Fruit fly (Drosophila melanogaster) whole organism, embryonic: Measurements from ENCODE around the gene Npc2f.

Experiments used
- CG11504 ChIP-seq: fragments of 200-800 bp; sonication (Bioruptor generic); optimal IDR thresholded peaks from 3 replicates; lab custom pipeline; 2019; ENCODE audit warnings: missing biosample characterization, mild to moderate bottlenecking, missing genetic modification characterization, moderate library complexity
- CG11723 ChIP-seq: fragments of 200-800 bp; sonication (Bioruptor generic); optimal IDR thresholded peaks from 2 replicates; lab custom pipeline; 2017; ENCODE audit warnings: missing biosample characterization, mild to moderate bottlenecking, missing genetic modification characterization
- CG1233 ChIP-seq: fragments of 200-800 bp; sonication (Bioruptor generic); optimal IDR thresholded peaks from 4 replicates; lab custom pipeline; 2018; ENCODE audit warnings: missing biosample characterization, mild to moderate bottlenecking, missing genetic modification characterization
- CG15269 ChIP-seq: fragments of 200-800 bp; sonication (Bioruptor generic); optimal IDR thresholded peaks from 2 replicates; lab custom pipeline; 2018; ENCODE audit warnings: missing biosample characterization, mild to moderate bottlenecking, missing genetic modification characterization, moderate library complexity
- CG1603 ChIP-seq: fragments of 200-800 bp; sonication (Bioruptor generic); optimal IDR thresholded peaks from 2 replicates; lab custom pipeline; 2019; ENCODE audit warnings: missing biosample characterization, mild to moderate bottlenecking, missing genetic modification characterization, moderate library complexity
- CG17186 ChIP-seq: fragments of 200-800 bp; sonication (Bioruptor generic); optimal IDR thresholded peaks from 3 replicates; lab custom pipeline; 2017; ENCODE audit warnings: missing biosample characterization, missing genetic modification reagents, missing genetic modification characterization
- CG17359 ChIP-seq: fragments of 200-800 bp; sonication (Bioruptor generic); optimal IDR thresholded peaks from 3 replicates; lab custom pipeline; 2018; ENCODE audit warnings: missing biosample characterization, mild to moderate bottlenecking, missing genetic modification characterization, moderate library complexity
- CG17829 ChIP-seq: fragments of 200-800 bp; optimal IDR thresholded peaks from 2 replicates; lab custom pipeline; 2019; ENCODE audit warnings: missing biosample characterization, mild to moderate bottlenecking, missing genetic modification characterization, moderate library complexity
- CG18262 ChIP-seq: fragments of 200-800 bp; optimal IDR thresholded peaks from 3 replicates; lab custom pipeline; 2019; ENCODE audit warnings: missing biosample characterization, mild to moderate bottlenecking, missing genetic modification characterization, moderate library complexity
- CG18599 ChIP-seq: fragments of 200-800 bp; sonication (Bioruptor generic); optimal IDR thresholded peaks from 3 replicates; lab custom pipeline; 2017; ENCODE audit warnings: missing biosample characterization, missing genetic modification characterization, mild to moderate bottlenecking, moderate library complexity, missing genetic modification reagents
- CG2678 ChIP-seq: fragments of 200-800 bp; sonication (Bioruptor generic); optimal IDR thresholded peaks from 3 replicates; lab custom pipeline; 2019; ENCODE audit warnings: missing biosample characterization, mild to moderate bottlenecking, missing genetic modification characterization, moderate library complexity
- CG3281 ChIP-seq: fragments of 200-800 bp; sonication (Bioruptor generic); optimal IDR thresholded peaks from 3 replicates; lab custom pipeline; 2017; ENCODE audit warnings: missing biosample characterization, mild to moderate bottlenecking, missing genetic modification characterization
- CG33213 ChIP-seq: fragments of 200-800 bp; sonication (Bioruptor generic); optimal IDR thresholded peaks from 3 replicates; lab custom pipeline; 2016; ENCODE audit warnings: missing biosample characterization, missing genetic modification characterization
- CG3995 ChIP-seq: fragments of 200-800 bp; sonication (Bioruptor generic); optimal IDR thresholded peaks from 3 replicates; lab custom pipeline; 2016; ENCODE audit warnings: missing biosample characterization, missing genetic modification characterization
- CG43689 ChIP-seq: fragments of 200-800 bp; sonication (Bioruptor generic); IDR thresholded peaks from 2 replicates; pipeline ENCODE4 v1.3.6; 2022; ENCODE audit warnings: missing biosample characterization, missing genetic modification characterization
- CG4424 ChIP-seq: fragments of 200-800 bp; sonication (Bioruptor generic); optimal IDR thresholded peaks from 3 replicates; lab custom pipeline; 2016; ENCODE audit warnings: missing biosample characterization, missing genetic modification characterization
- CG5180 ChIP-seq: fragments of 200-800 bp; sonication (Bioruptor generic); optimal IDR thresholded peaks from 3 replicates; lab custom pipeline; 2017; ENCODE audit warnings: missing biosample characterization, missing genetic modification characterization, mild to moderate bottlenecking, moderate library complexity, missing genetic modification reagents
- CG6654 ChIP-seq: fragments of 200-800 bp; sonication (Bioruptor generic); optimal IDR thresholded peaks from 2 replicates; lab custom pipeline; 2017; ENCODE audit warnings: missing biosample characterization, mild to moderate bottlenecking, missing genetic modification characterization
- CG6765 ChIP-seq: fragments of 200-800 bp; sonication (Bioruptor generic); optimal IDR thresholded peaks from 3 replicates; lab custom pipeline; 2017; ENCODE audit warnings: missing biosample characterization, mild to moderate bottlenecking, missing genetic modification characterization
- CG7963 ChIP-seq: fragments of 200-800 bp; sonication (Bioruptor generic); IDR thresholded peaks from 3 replicates; pipeline ENCODE4 v1.3.6; 2022; ENCODE audit warnings: missing biosample characterization, missing genetic modification characterization; ENCODE audit not compliant: partially characterized antibody
- CG8290 ChIP-seq, 3 experiments: fragments of 200-800 bp; sonication (Bioruptor generic); optimal IDR thresholded peaks; 2 replicates each; lab custom pipeline; 2016 to 2019; ENCODE audit warnings: missing biosample characterization in 3 of 3, missing genetic modification characterization in 3 of 3, mild to moderate bottlenecking in 2 of 3, moderate library complexity in 1 of 3
- CrebB ChIP-seq: fragments of 200-800 bp; sonication (Bioruptor generic); optimal IDR thresholded peaks from 3 replicates; lab custom pipeline; 2018; ENCODE audit warnings: missing biosample characterization, mild to moderate bottlenecking, missing genetic modification characterization
- D19A ChIP-seq: fragments of 200-800 bp; optimal IDR thresholded peaks from 3 replicates; lab custom pipeline; 2019; ENCODE audit warnings: missing biosample characterization, mild to moderate bottlenecking, missing genetic modification characterization, moderate library complexity
- Dek ChIP-seq: fragments of 200-800 bp; sonication (Bioruptor generic); optimal IDR thresholded peaks from 3 replicates; lab custom pipeline; 2019; ENCODE audit warnings: missing biosample characterization, mild to moderate bottlenecking, missing genetic modification characterization, moderate library complexity
- Dp ChIP-seq: fragments of 200-800 bp; sonication (Bioruptor generic); optimal IDR thresholded peaks from 2 replicates; lab custom pipeline; 2018; ENCODE audit warnings: missing biosample characterization, mild to moderate bottlenecking, missing genetic modification characterization, moderate library complexity
- HmgZ ChIP-seq: fragments of 200-800 bp; sonication (Bioruptor generic); optimal IDR thresholded peaks from 2 replicates; lab custom pipeline; 2018; ENCODE audit warnings: missing biosample characterization, mild to moderate bottlenecking, missing genetic modification characterization
- MESR4 ChIP-seq: fragments of 200-800 bp; sonication (Bioruptor generic); optimal IDR thresholded peaks from 2 replicates; lab custom pipeline; 2018; ENCODE audit warnings: missing biosample characterization, mild to moderate bottlenecking, missing genetic modification characterization, moderate library complexity
- Nf-YA ChIP-seq: fragments of 200-800 bp; sonication (Bioruptor generic); IDR thresholded peaks from 2 replicates; pipeline ENCODE4 v1.3.6; 2022; ENCODE audit warnings: missing biosample characterization, missing genetic modification characterization
- Optix ChIP-seq: fragments of 200-800 bp; sonication (Bioruptor generic); IDR thresholded peaks from 3 replicates; pipeline ENCODE4 v1.3.6; 2022; ENCODE audit warnings: missing biosample characterization, missing genetic modification characterization
- PHDP ChIP-seq: fragments of 200-800 bp; sonication (Bioruptor generic); optimal IDR thresholded peaks from 3 replicates; lab custom pipeline; 2018; ENCODE audit warnings: missing biosample characterization, mild to moderate bottlenecking, missing genetic modification characterization, moderate library complexity
- Trl ChIP-seq, 3 experiments: fragments of >200 bp in 2 of 3; fragments of 200-800 bp in 1 of 3; sonication (Bioruptor generic) in 1 of 3; optimal IDR thresholded peaks; 2 replicates in 1 of 3; 3 replicates in 2 of 3; lab custom pipeline; 2016 to 2017; ENCODE audit warnings: missing biosample characterization in 1 of 3, missing genetic modification characterization in 1 of 3
- caup ChIP-seq: fragments of 200-800 bp; sonication (Bioruptor generic); optimal IDR thresholded peaks from 3 replicates; lab custom pipeline; 2017; ENCODE audit warnings: missing biosample characterization, mild to moderate bottlenecking, missing genetic modification characterization, moderate library complexity; ENCODE audit not compliant: severe bottlenecking
- chif ChIP-seq, 2 experiments: fragments of 200-800 bp; sonication (Bioruptor generic); optimal IDR thresholded peaks; 3 replicates each; lab custom pipeline; 2016; ENCODE audit warnings: missing biosample characterization in 2 of 2, missing genetic modification characterization in 2 of 2
- corto ChIP-seq: fragments of 200-800 bp; sonication (Bioruptor generic); optimal IDR thresholded peaks from 2 replicates; lab custom pipeline; 2016; ENCODE audit warnings: missing biosample characterization, mild to moderate bottlenecking, missing genetic modification characterization, moderate library complexity
- cwo ChIP-seq: fragments of 200-800 bp; sonication (Bioruptor generic); optimal IDR thresholded peaks from 3 replicates; lab custom pipeline; 2017; ENCODE audit warnings: missing biosample characterization, missing genetic modification characterization, mild to moderate bottlenecking, moderate library complexity, missing genetic modification reagents
- dan ChIP-seq: fragments of 200-800 bp; sonication (Bioruptor generic); IDR thresholded peaks from 2 replicates; pipeline ENCODE4 v1.3.6; 2022; ENCODE audit warnings: missing biosample characterization, missing genetic modification characterization
- dmrt99B ChIP-seq: fragments of 200-800 bp; sonication (Bioruptor generic); optimal IDR thresholded peaks from 2 replicates; lab custom pipeline; 2018; ENCODE audit warnings: missing biosample characterization, mild to moderate bottlenecking, missing genetic modification characterization, moderate library complexity
- dpn ChIP-seq, 2 experiments: fragments of 200-800 bp; sonication (Bioruptor generic); optimal IDR thresholded peaks; 3 replicates each; lab custom pipeline; 2016; ENCODE audit warnings: missing biosample characterization in 2 of 2, missing genetic modification characterization in 2 of 2
- emc ChIP-seq: fragments of 200-800 bp; sonication (Bioruptor generic); optimal IDR thresholded peaks from 2 replicates; lab custom pipeline; 2016; ENCODE audit warnings: missing biosample characterization, missing genetic modification characterization
- mirr ChIP-seq: fragments of 200-800 bp; sonication (Bioruptor generic); optimal IDR thresholded peaks from 3 replicates; lab custom pipeline; 2018; ENCODE audit warnings: missing biosample characterization, mild to moderate bottlenecking, missing genetic modification characterization
- nom ChIP-seq: fragments of 200-800 bp; sonication (Bioruptor generic); optimal IDR thresholded peaks from 2 replicates; lab custom pipeline; 2017; ENCODE audit warnings: missing biosample characterization, missing genetic modification characterization, mild to moderate bottlenecking, moderate library complexity, missing genetic modification reagents
- odd ChIP-seq: fragments of 200-800 bp; sonication (Bioruptor generic); optimal IDR thresholded peaks from 2 replicates; lab custom pipeline; 2017; ENCODE audit warnings: missing biosample characterization, mild to moderate bottlenecking, missing genetic modification characterization
- salm ChIP-seq: fragments of 200-800 bp; sonication (Bioruptor generic); optimal IDR thresholded peaks from 2 replicates; lab custom pipeline; 2018; ENCODE audit warnings: missing biosample characterization, mild to moderate bottlenecking, missing genetic modification characterization
- sd ChIP-seq: fragments of 200-800 bp; sonication (Bioruptor generic); optimal IDR thresholded peaks from 3 replicates; lab custom pipeline; 2018; ENCODE audit warnings: missing biosample characterization, mild to moderate bottlenecking, missing genetic modification characterization, moderate library complexity
- tin ChIP-seq: fragments of 200-800 bp; sonication (Bioruptor generic); optimal IDR thresholded peaks from 3 replicates; lab custom pipeline; 2016; ENCODE audit warnings: missing biosample characterization, missing genetic modification characterization
- tio ChIP-seq: fragments of 200-800 bp; sonication (Bioruptor generic); optimal IDR thresholded peaks from 2 replicates; lab custom pipeline; 2017; ENCODE audit warnings: missing biosample characterization, missing genetic modification characterization, inconsistent platforms
- ttk ChIP-seq: fragments of 200-800 bp; sonication (Bioruptor generic); IDR thresholded peaks from 2 replicates; pipeline ENCODE4 v2.1.2; 2022; ENCODE audit warnings: missing biosample characterization, missing genetic modification characterization
- tx ChIP-seq: fragments of 200-800 bp; sonication (Bioruptor generic); optimal IDR thresholded peaks from 2 replicates; lab custom pipeline; 2016; ENCODE audit warnings: missing biosample characterization, missing genetic modification characterization

Gene Npc2f

DNA sequence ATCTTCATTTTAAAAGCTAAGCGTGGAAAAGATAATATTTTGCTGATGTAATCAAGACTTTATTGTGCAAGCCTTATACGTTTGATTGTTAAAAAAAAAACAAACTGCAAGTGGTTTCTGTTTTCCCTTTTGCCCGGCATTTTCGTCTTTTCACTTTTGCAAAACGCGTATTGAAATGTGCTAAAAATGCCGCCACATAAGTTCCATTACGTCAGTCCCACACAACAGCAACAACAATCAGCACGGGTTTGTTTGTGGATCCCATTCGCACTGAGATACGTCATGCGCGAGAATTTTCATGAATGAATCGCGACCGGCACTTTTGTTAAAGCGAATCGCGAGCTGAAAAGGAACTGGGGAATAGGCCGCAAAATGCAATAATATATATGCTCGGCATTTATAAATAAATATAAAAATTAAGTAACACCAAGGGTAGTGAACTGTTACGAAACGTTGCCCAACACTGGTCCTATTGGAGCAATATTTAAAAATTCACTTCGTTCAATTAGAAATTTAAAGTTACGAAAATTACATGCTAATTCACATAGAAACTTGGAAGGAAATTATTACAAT lies 31.6 kb upstream of the Npc2f start (continued):
- TF ChIP-seq CG6654 (GFP tag; lab: Kevin White, UChicago) (no peak), D19A (tag; lab: Kevin White, UChicago) (peak; percentile 35), CG3995 (GFP tag; lab: Kevin White, UChicago) (peak; percentile 56), HmgZ (peak; percentile 72), chif (GFP tag; optimal IDR thresholded peaks at IDR 0.05; lab: Kevin White, UChicago) (peak in 1 of 2 experiments; percentile 9), CG5180 (GFP tag; lab: Kevin White, UChicago) (peak; percentile 16), CG4424 (peak; percentile 44), dan (GFP tag; lab: Robert Waterston, UW) (no peak), ttk (no peak), emc (no peak), tio (GFP tag; lab: Kevin White, UChicago) (peak; percentile 7), Nf-YA (GFP tag; lab: Robert Waterston, UW) (no peak), dpn (GFP tag; optimal IDR thresholded peaks at IDR 0.05; lab: Kevin White, UChicago) (peak; percentile 42 to 59), sd (tag; lab: Kevin White, UChicago) (peak; percentile 12), caup (peak; percentile 43), Optix (no peak), tin (peak; percentile 58), nom (peak; percentile 72), Dp (GFP tag; lab: Kevin White, UChicago) (peak; percentile 76), CG8290 (GFP tag; optimal IDR thresholded peaks at IDR 0.05; lab: Kevin White, UChicago) (peak; percentile 48), CG8290 (tag; optimal IDR thresholded peaks at IDR 0.05; lab: Kevin White, UChicago) (peak; percentile 35 to 49), CG17359 (tag; lab: Kevin White, UChicago) (peak; percentile 65), mirr (GFP tag; lab: Kevin White, UChicago) (no peak), corto (peak; percentile 82), tx (GFP tag; lab: Kevin White, UChicago) (peak; percentile 11), CG7963 (no peak), CG18262 (tag; lab: Kevin White, UChicago) (peak; percentile 33), CG6765 (GFP tag; lab: Kevin White, UChicago) (no peak), odd (GFP tag; lab: Kevin White, UChicago) (peak; percentile 6), CG18599 (GFP tag; lab: Kevin White, UChicago) (peak; percentile 76), salm (no peak), CG33213 (GFP tag; lab: Kevin White, UChicago) (peak; percentile 61), CG2678 (tag; lab: Kevin White, UChicago) (peak; percentile 46), CG17186 (GFP tag; lab: Kevin White, UChicago) (no peak), dmrt99B (tag; lab: Kevin White, UChicago) (peak; percentile 47), Trl (optimal IDR thresholded peaks at IDR 0.05; lab: Kevin White, UChicago) (no peak), Trl (GFP tag; optimal IDR thresholded peaks at IDR 0.05; lab: Kevin White, UChicago) (peak; percentile 16), CG43689 (GFP tag; lab: Robert Waterston, UW) (no peak), CG1233 (GFP tag; lab: Kevin White, UChicago) (no peak), Dek (peak; percentile 11), cwo (GFP tag; lab: Kevin White, UChicago) (peak; percentile 63), CG1603 (peak; percentile 52), CG11723 (GFP tag; lab: Kevin White, UChicago) (peak; percentile 4), CG11504 (tag; lab: Kevin White, UChicago) (peak; percentile 32), CrebB (tag; lab: Kevin White, UChicago) (no peak), MESR4 (GFP tag; lab: Kevin White, UChicago) (peak; percentile 36), CG15269 (tag; lab: Kevin White, UChicago) (peak; percentile 59), PHDP (tag; lab: Kevin White, UChicago) (peak; percentile 64), CG17829 (tag; lab: Kevin White, UChicago) (peak; percentile 28), CG3281 (GFP tag; lab: Kevin White, UChicago) (peak; percentile 73)
